Worm (Caenorhabditis elegans): Measurements from ENCODE around the gene F20D1.22.

Gene F20D1.22

ce11 chrX:14975467-14976167, 9.0 kb downstream of the F20D1.22 start, which contains the start of gene F20D1.3 (continued):
- TF ChIP-seq ceh-44 (GFP tag; IDR thresholded peaks at IDR 0.05), result no peak
- TF ChIP-seq ceh-28 (tag; optimal IDR thresholded peaks at IDR 0.05), result no peak
- TF ChIP-seq Y48G9A.11 (GFP tag; IDR thresholded peaks at IDR 0.05), result no peak
- TF ChIP-seq nhr-102 (tag; optimal IDR thresholded peaks at IDR 0.05), result no peak
- TF ChIP-seq tag-97 (GFP tag; IDR thresholded peaks at IDR 0.05), result no peak
- no peak for TF ChIP-seq F44E2.7 (GFP tag; IDR thresholded peaks at IDR 0.05)
- no peak for TF ChIP-seq F26F4.8 (GFP tag; conservative IDR thresholded peaks at IDR 0.05)
- peak; percentile 38 for TF ChIP-seq nhr-11 (tag; optimal IDR thresholded peaks at IDR 0.05)
- TF ChIP-seq nhr-111 (GFP tag; optimal IDR thresholded peaks at IDR 0.05), result no peak
- peak; percentile 17 to 70 for TF ChIP-seq lsy-2 (tag; optimal IDR thresholded peaks at IDR 0.05)
- peak; percentile 65 for TF ChIP-seq dpl-1 (GFP tag; optimal IDR thresholded peaks at IDR 0.05)
- no peak for TF ChIP-seq daf-12 (tag; optimal IDR thresholded peaks at IDR 0.05)
- no peak for TF ChIP-seq ceh-62 (tag; optimal IDR thresholded peaks at IDR 0.05)
- TF ChIP-seq dmd-8 (GFP tag; IDR thresholded peaks at IDR 0.05), result no peak
- TF ChIP-seq ZK337.2 (GFP tag; IDR thresholded peaks at IDR 0.05), result no peak
- 0 out of 2 replicates have a peak, but pooled peaks have one; percentile 44 for TF ChIP-seq D1046.2 (GFP tag; IDR thresholded peaks at IDR 0.05)
- no peak for TF ChIP-seq nhr-41 (GFP tag; IDR thresholded peaks at IDR 0.05)
- no peak for TF ChIP-seq T26A8.4 (GFP tag; IDR thresholded peaks at IDR 0.05)
- TF ChIP-seq zip-11 (GFP tag; IDR thresholded peaks at IDR 0.05), result no peak
- peak in 1 of 2 experiments; percentile 79 for TF ChIP-seq unc-62 (GFP tag; optimal IDR thresholded peaks at IDR 0.05 in 1 of 2)
- no peak for TF ChIP-seq unc-62 (tag; optimal IDR thresholded peaks at IDR 0.05)
- TF ChIP-seq ceh-82 (tag; optimal IDR thresholded peaks at IDR 0.05), result no peak
- TF ChIP-seq daf-19 (GFP tag; conservative IDR thresholded peaks at IDR 0.05), result no peak
- no peak for TF ChIP-seq unc-130 (GFP tag; optimal IDR thresholded peaks at IDR 0.05)
- TF ChIP-seq pqm-1 (tag; optimal IDR thresholded peaks at IDR 0.05), result no peak
- peak; percentile 72 for TF ChIP-seq T20F7.1 (GFP tag; optimal IDR thresholded peaks at IDR 0.05)
- TF ChIP-seq F37D6.2 (tag; optimal IDR thresholded peaks at IDR 0.05), result no peak
- peak; percentile 68 for TF ChIP-seq lin-38 (GFP tag; IDR thresholded peaks at IDR 0.05)
- no peak for TF ChIP-seq lin-15B (tag; optimal IDR thresholded peaks at IDR 0.05)
- TF ChIP-seq Y75B8A.6 (GFP tag; IDR thresholded peaks at IDR 0.05), result no peak
- TF ChIP-seq mdt-29 (GFP tag; IDR thresholded peaks at IDR 0.05), result no peak
- TF ChIP-seq F49E8.2 (tag; optimal IDR thresholded peaks at IDR 0.05; ENCODE audit: borderline replicate concordance), result no peak
- no peak for TF ChIP-seq R02D3.7 (tag; optimal IDR thresholded peaks at IDR 0.05)
- TF ChIP-seq spr-1 (tag; optimal IDR thresholded peaks at IDR 0.05), result peak; percentile 11
- no peak for TF ChIP-seq zag-1 (tag; optimal IDR thresholded peaks at IDR 0.05)
- no peak for TF ChIP-seq egl-27 (tag; optimal IDR thresholded peaks at IDR 0.05)
- TF ChIP-seq sdz-12 (GFP tag; optimal IDR thresholded peaks at IDR 0.05), result no peak
- TF ChIP-seq Y105C5A.15 (GFP tag; IDR thresholded peaks at IDR 0.05), result no peak
- TF ChIP-seq nhr-42 (GFP tag; IDR thresholded peaks at IDR 0.05), result no peak
- TF ChIP-seq ctbp-1 (GFP tag; IDR thresholded peaks at IDR 0.05), result no peak
- TF ChIP-seq skn-1 (tag; optimal IDR thresholded peaks at IDR 0.05), result no peak
- no peak for TF ChIP-seq php-3 (GFP tag; IDR thresholded peaks at IDR 0.05)
- TF ChIP-seq ceh-32 (tag; optimal IDR thresholded peaks at IDR 0.05; ENCODE audit: poor library complexity), result no peak
- TF ChIP-seq mdl-1 (tag; optimal IDR thresholded peaks at IDR 0.05), result peak in 1 of 2 experiments; percentile 85
- TF ChIP-seq attf-4 (tag; optimal IDR thresholded peaks at IDR 0.05), result no peak
- TF ChIP-seq saeg-2 (GFP tag; IDR thresholded peaks at IDR 0.05), result no peak
- TF ChIP-seq snpc-4 (tag; optimal IDR thresholded peaks at IDR 0.05), result no peak
- TF ChIP-seq dmd-9 (GFP tag; IDR thresholded peaks at IDR 0.05), result no peak
- TF ChIP-seq nhr-10 (tag; optimal IDR thresholded peaks at IDR 0.05), result no peak
- TF ChIP-seq aly-2 (tag; optimal IDR thresholded peaks at IDR 0.05), result no peak
- TF ChIP-seq madf-5 (GFP tag; IDR thresholded peaks at IDR 0.05), result no peak
- no peak for TF ChIP-seq lir-3 (tag; optimal IDR thresholded peaks at IDR 0.05)

Measured in whole organism, L4 larva.